Worm (Caenorhabditis elegans): Measurements from ENCODE around the gene sdz-37.

- TF ChIP-seq W03F9.2 (tag; optimal IDR thresholded peaks at IDR 0.05) (no peak), dao-5 (tag; optimal IDR thresholded peaks at IDR 0.05) (no peak)
Observed at ce11 chrII:10464230-10464920, at the start of gene sdz-37, which contains the start of gene ZK673.6.
